Fruit fly (Drosophila melanogaster): ENCODE data around the gene CG13295.

The CG13295 gene

dm6 chr3L:6085157-6085556, 10.1 kb upstream of the CG13295 start (continued):
- TF ChIP-seq dmrt99B (tag; optimal IDR thresholded peaks at IDR 0.05), result peak; percentile 50
- no peak for TF ChIP-seq CG6854 (GFP tag; optimal IDR thresholded peaks at IDR 0.05)
- no peak for TF ChIP-seq dimm (GFP tag; IDR thresholded peaks at IDR 0.05)
- peak; percentile 63 for TF ChIP-seq CG2678 (tag; optimal IDR thresholded peaks at IDR 0.05)
- TF ChIP-seq ERR (GFP tag; optimal IDR thresholded peaks at IDR 0.05), result no peak
- TF ChIP-seq CG13424 (tag; optimal IDR thresholded peaks at IDR 0.05), result peak; percentile 51
- TF ChIP-seq Sox102F (GFP tag; optimal IDR thresholded peaks at IDR 0.05), result peak; percentile 24
- peak; percentile 23 for TF ChIP-seq sqz (GFP tag; optimal IDR thresholded peaks at IDR 0.05)
- peak; percentile 48 for TF ChIP-seq grau (tag; optimal IDR thresholded peaks at IDR 0.05)
- peak; percentile 9 for TF ChIP-seq CG17385 (GFP tag; optimal IDR thresholded peaks at IDR 0.05)
- TF ChIP-seq Ets65A (GFP tag), result no peak
- TF ChIP-seq CG3995 (GFP tag; optimal IDR thresholded peaks at IDR 0.05), result no peak
- no peak for TF ChIP-seq CG17186 (GFP tag; optimal IDR thresholded peaks at IDR 0.05)
- TF ChIP-seq CG1647 (GFP tag; optimal IDR thresholded peaks at IDR 0.05), result no peak
- peak; percentile 3 for TF ChIP-seq CG10209 (GFP tag; optimal IDR thresholded peaks at IDR 0.05)
- TF ChIP-seq Dip2 (GFP tag; IDR thresholded peaks at IDR 0.05), result no peak
- TF ChIP-seq CG7839 (tag; optimal IDR thresholded peaks at IDR 0.05), result peak; percentile 50
- peak; percentile 29 for TF ChIP-seq trem (tag; optimal IDR thresholded peaks at IDR 0.05)
- peak; percentile 16 for TF ChIP-seq NfI (GFP tag; optimal IDR thresholded peaks at IDR 0.05)
- TF ChIP-seq unpg (GFP tag; optimal IDR thresholded peaks at IDR 0.05), result peak; percentile 33
- no peak for TF ChIP-seq otp (GFP tag; IDR thresholded peaks at IDR 0.05)
- peak; percentile 50 for TF ChIP-seq D19A (tag; optimal IDR thresholded peaks at IDR 0.05)
- TF ChIP-seq CG13296 (GFP tag; optimal IDR thresholded peaks at IDR 0.05), result no peak
- no peak for TF ChIP-seq CG17912 (GFP tag; optimal IDR thresholded peaks at IDR 0.05)
- peak; percentile 55; the same call in 1 of the 2 replicates for TF ChIP-seq CG31441 (GFP tag; IDR thresholded peaks at IDR 0.05)
- peak; percentile 28 for TF ChIP-seq CG9727 (GFP tag; optimal IDR thresholded peaks at IDR 0.05)
- TF ChIP-seq ind (GFP tag; optimal IDR thresholded peaks at IDR 0.05), result no peak
- peak; percentile 19 for TF ChIP-seq CG14710 (tag; optimal IDR thresholded peaks at IDR 0.05)
- no peak for TF ChIP-seq gfzf (GFP tag; optimal IDR thresholded peaks at IDR 0.05)
- TF ChIP-seq CG12391 (tag; optimal IDR thresholded peaks at IDR 0.05), result peak; percentile 40
- peak; percentile 41 for TF ChIP-seq CG8924 (tag; optimal IDR thresholded peaks at IDR 0.05)
- peak; percentile 31 for TF ChIP-seq CG10267 (tag; optimal IDR thresholded peaks at IDR 0.05)
- TF ChIP-seq gem (tag; optimal IDR thresholded peaks at IDR 0.05), result peak; percentile 63
- no peak for TF ChIP-seq bowl (GFP tag; IDR thresholded peaks at IDR 0.05)
- TF ChIP-seq D (optimal IDR thresholded peaks at IDR 0.05), result no peak
- TF ChIP-seq D (GFP tag; optimal IDR thresholded peaks at IDR 0.05), result peak; percentile 32
- TF ChIP-seq CG18262 (tag; optimal IDR thresholded peaks at IDR 0.05), result peak; percentile 50
- peak; percentile 51 for TF ChIP-seq CG10979 (tag; optimal IDR thresholded peaks at IDR 0.05)
- TF ChIP-seq Nf-YA (GFP tag; IDR thresholded peaks at IDR 0.05), result no peak

- TF ChIP-seq Drgx (GFP tag; IDR thresholded peaks at IDR 0.05) (peak; percentile 54; the same call in 1 of the 2 replicates), CG11504 (tag; optimal IDR thresholded peaks at IDR 0.05) (peak; percentile 27), gem (tag; optimal IDR thresholded peaks at IDR 0.05) (peak; percentile 45), Hsf (GFP tag; optimal IDR thresholded peaks at IDR 0.05) (no peak), Ptx1 (GFP tag; IDR thresholded peaks at IDR 0.05) (0 out of 2 replicates have a peak, but pooled peaks have one; percentile 12), slbo (GFP tag; IDR thresholded peaks at IDR 0.05) (0 out of 2 replicates have a peak, but pooled peaks have one; percentile 1), fd96Cb (tag; optimal IDR thresholded peaks at IDR 0.05) (no peak), Chrac-16 (GFP tag; optimal IDR thresholded peaks at IDR 0.05) (no peak)
Observed at dm6 chr3L:6084446-6084845, 9.4 kb upstream of the CG13295 start.
